Fruit fly (Drosophila melanogaster) whole organism, embryonic: ENCODE data around the gene CG10286.

Experiments used
- Awh ChIP-seq: fragments of 200-800 bp; sonication (Bioruptor generic); IDR thresholded peaks from 2 replicates; pipeline ENCODE4, ENCODE4 v1.3.6; 2022; ENCODE audit warnings: missing biosample characterization, missing genetic modification characterization
- Bgb ChIP-seq: fragments of 200-800 bp; sonication (Bioruptor generic); IDR thresholded peaks from 2 replicates; pipeline ENCODE4 v1.3.6; 2022; ENCODE audit warnings: missing biosample characterization, missing genetic modification characterization; ENCODE audit not compliant: partially characterized antibody
- Bteb2 ChIP-seq: fragments of 200-800 bp; sonication (Bioruptor generic); optimal IDR thresholded peaks from 2 replicates; lab custom pipeline; 2016; ENCODE audit warnings: missing biosample characterization, missing genetic modification characterization
- CG10147 ChIP-seq: fragments of 200-800 bp; sonication (Bioruptor generic); optimal IDR thresholded peaks from 2 replicates; lab custom pipeline; 2019; ENCODE audit warnings: missing biosample characterization, mild to moderate bottlenecking, missing genetic modification characterization, moderate library complexity
- CG10209 ChIP-seq: fragments of 200-800 bp; sonication (Bioruptor generic); optimal IDR thresholded peaks from 3 replicates; lab custom pipeline; 2017; ENCODE audit warnings: missing biosample characterization, mild to moderate bottlenecking, missing genetic modification characterization, missing genetic modification reagents
- CG10366 ChIP-seq: fragments of 200-800 bp; sonication (Bioruptor generic); IDR thresholded peaks from 2 replicates; pipeline ENCODE4 v1.3.6; 2022; ENCODE audit warnings: missing biosample characterization, missing genetic modification characterization
- CG10654 ChIP-seq: fragments of 200-800 bp; sonication (Bioruptor generic); optimal IDR thresholded peaks from 2 replicates; lab custom pipeline; 2016; ENCODE audit warnings: missing biosample characterization, missing genetic modification characterization
- CG12155 ChIP-seq: fragments of 200-800 bp; sonication (Bioruptor generic); optimal IDR thresholded peaks from 3 replicates; lab custom pipeline; 2016; ENCODE audit warnings: missing biosample characterization, missing genetic modification characterization
- CG1529 ChIP-seq: fragments of 200-800 bp; sonication (Bioruptor generic); optimal IDR thresholded peaks from 3 replicates; lab custom pipeline; 2018; ENCODE audit warnings: missing biosample characterization, missing genetic modification characterization
- CG17361 ChIP-seq: fragments of 200-800 bp; sonication (Bioruptor generic); IDR thresholded peaks from 3 replicates; pipeline ENCODE4 v1.3.6; 2022; ENCODE audit warnings: missing biosample characterization, missing genetic modification characterization
- CG17385 ChIP-seq: fragments of 200-800 bp; sonication (Bioruptor generic); optimal IDR thresholded peaks from 3 replicates; lab custom pipeline; 2018; ENCODE audit warnings: missing biosample characterization, mild to moderate bottlenecking, missing genetic modification characterization
- CG2129 ChIP-seq: fragments of 200-800 bp; sonication (Bioruptor generic); IDR thresholded peaks from 2 replicates; pipeline ENCODE4 v1.3.6; 2022; ENCODE audit warnings: missing biosample characterization, missing genetic modification characterization; ENCODE audit not compliant: partially characterized antibody
- CG2199 ChIP-seq: fragments of 200-800 bp; sonication (Bioruptor generic); IDR thresholded peaks from 3 replicates; pipeline ENCODE4 v1.3.6; 2022; ENCODE audit warnings: missing biosample characterization, missing genetic modification characterization
- CG3163 ChIP-seq: fragments of 200-800 bp; sonication (Bioruptor generic); optimal IDR thresholded peaks from 3 replicates; lab custom pipeline; 2016; ENCODE audit warnings: missing biosample characterization, missing genetic modification characterization
- CG3847 ChIP-seq: fragments of 200-800 bp; sonication (Bioruptor generic); IDR thresholded peaks from 2 replicates; pipeline ENCODE4 v1.3.6; 2022; ENCODE audit warnings: missing biosample characterization, missing genetic modification characterization
- CG4328 ChIP-seq: fragments of 200-800 bp; sonication (Bioruptor generic); optimal IDR thresholded peaks from 3 replicates; lab custom pipeline; 2017; ENCODE audit warnings: missing biosample characterization, missing genetic modification reagents, missing genetic modification characterization
- CG4360 ChIP-seq: fragments of 200-800 bp; sonication (Bioruptor generic); IDR thresholded peaks from 2 replicates; pipeline ENCODE4 v1.3.6; 2022; ENCODE audit warnings: missing biosample characterization, missing genetic modification characterization
- CG4617 ChIP-seq: fragments of 200-800 bp; sonication (Bioruptor generic); optimal IDR thresholded peaks from 3 replicates; lab custom pipeline; 2016; ENCODE audit warnings: missing biosample characterization, missing genetic modification characterization, borderline replicate concordance
- CG5180 ChIP-seq: fragments of 200-800 bp; sonication (Bioruptor generic); optimal IDR thresholded peaks from 3 replicates; lab custom pipeline; 2017; ENCODE audit warnings: missing biosample characterization, missing genetic modification characterization, mild to moderate bottlenecking, moderate library complexity, missing genetic modification reagents
- CG7963 ChIP-seq: fragments of 200-800 bp; sonication (Bioruptor generic); IDR thresholded peaks from 3 replicates; pipeline ENCODE4 v1.3.6; 2022; ENCODE audit warnings: missing biosample characterization, missing genetic modification characterization; ENCODE audit not compliant: partially characterized antibody
- CG8290 ChIP-seq, 3 experiments: fragments of 200-800 bp; sonication (Bioruptor generic); optimal IDR thresholded peaks; 2 replicates each; lab custom pipeline; 2016 to 2019; ENCODE audit warnings: missing biosample characterization in 3 of 3, missing genetic modification characterization in 3 of 3, mild to moderate bottlenecking in 2 of 3, moderate library complexity in 1 of 3
- CG9609 ChIP-seq: fragments of 200-800 bp; sonication (Bioruptor generic); optimal IDR thresholded peaks from 3 replicates; lab custom pipeline; 2016; ENCODE audit warnings: missing biosample characterization, missing genetic modification characterization
- CkIIα-i1 ChIP-seq: fragments of 200-800 bp; sonication (Bioruptor generic); IDR thresholded peaks from 2 replicates; pipeline ENCODE4 v1.3.6; 2022; ENCODE audit warnings: missing biosample characterization, missing genetic modification characterization
- E2f1 ChIP-seq: fragments of 200-800 bp; sonication (Bioruptor generic); IDR thresholded peaks from 2 replicates; pipeline ENCODE4 v1.3.6; 2022; ENCODE audit warnings: missing biosample characterization, missing genetic modification characterization
- Ets65A ChIP-seq: fragments of 200-800 bp; sonication (Bioruptor generic); peaks from one replicate; lab custom pipeline; 2016; ENCODE audit warnings: missing biosample characterization, missing genetic modification characterization
- Fer1 ChIP-seq: fragments of 200-800 bp; sonication (Bioruptor generic); optimal IDR thresholded peaks from 2 replicates; lab custom pipeline; 2017; ENCODE audit warnings: missing biosample characterization, mild to moderate bottlenecking, missing genetic modification characterization
- Hsf ChIP-seq: fragments of 200-800 bp; sonication (Bioruptor generic); optimal IDR thresholded peaks from 3 replicates; lab custom pipeline; 2016; ENCODE audit warnings: missing biosample characterization, missing genetic modification characterization
- NfI ChIP-seq: fragments of 200-800 bp; sonication (Bioruptor generic); optimal IDR thresholded peaks from 3 replicates; lab custom pipeline; 2018; ENCODE audit warnings: missing biosample characterization, mild to moderate bottlenecking, missing genetic modification characterization, moderate library complexity
- Sox102F ChIP-seq: fragments of 200-800 bp; sonication (Bioruptor generic); optimal IDR thresholded peaks from 2 replicates; lab custom pipeline; 2018; ENCODE audit warnings: missing biosample characterization, mild to moderate bottlenecking, missing genetic modification characterization, moderate library complexity
- Stat92E ChIP-seq, 3 experiments: fragments of >200 bp in 2 of 3; fragments of 200-800 bp in 1 of 3; sonication (Bioruptor generic) in 1 of 3; optimal IDR thresholded peaks; 2 replicates each; lab custom pipeline; 2017 to 2019; ENCODE audit warnings: missing biosample characterization in 3 of 3, missing genetic modification characterization in 3 of 3, mild to moderate bottlenecking in 1 of 3, moderate library complexity in 1 of 3
- Vsx1 ChIP-seq: fragments of 200-800 bp; sonication (Bioruptor generic); optimal IDR thresholded peaks from 2 replicates; lab custom pipeline; 2017; ENCODE audit warnings: missing biosample characterization, mild to moderate bottlenecking, missing genetic modification characterization, missing genetic modification reagents
- ab ChIP-seq: fragments of 200-800 bp; sonication (Bioruptor generic); optimal IDR thresholded peaks from 2 replicates; lab custom pipeline; 2016; ENCODE audit warnings: missing biosample characterization, missing genetic modification characterization
- ac ChIP-seq: fragments of 200-800 bp; sonication (Bioruptor generic); optimal IDR thresholded peaks from 3 replicates; lab custom pipeline; 2017; ENCODE audit warnings: missing biosample characterization, mild to moderate bottlenecking, missing genetic modification characterization
- caup ChIP-seq: fragments of 200-800 bp; sonication (Bioruptor generic); optimal IDR thresholded peaks from 3 replicates; lab custom pipeline; 2017; ENCODE audit warnings: missing biosample characterization, mild to moderate bottlenecking, missing genetic modification characterization, moderate library complexity; ENCODE audit not compliant: severe bottlenecking
- exex ChIP-seq: fragments of 200-800 bp; sonication (Bioruptor generic); optimal IDR thresholded peaks from 4 replicates; lab custom pipeline; 2018; ENCODE audit warnings: missing biosample characterization, mild to moderate bottlenecking, missing genetic modification characterization, moderate library complexity
- fd3F ChIP-seq: fragments of 200-800 bp; sonication (Bioruptor generic); optimal IDR thresholded peaks from 2 replicates; lab custom pipeline; 2018; ENCODE audit warnings: missing biosample characterization, mild to moderate bottlenecking, missing genetic modification characterization, moderate library complexity
- fd64A ChIP-seq: fragments of 200-800 bp; sonication (Bioruptor generic); optimal IDR thresholded peaks from 3 replicates; lab custom pipeline; 2018; ENCODE audit warnings: missing biosample characterization, mild to moderate bottlenecking, missing genetic modification characterization
- insv ChIP-seq, 2 experiments: fragments of 200-800 bp; sonication (Bioruptor generic); optimal IDR thresholded peaks; 3 replicates each; lab custom pipeline; 2016 to 2018; ENCODE audit warnings: missing biosample characterization in 2 of 2, missing genetic modification characterization in 2 of 2
- jing ChIP-seq: fragments of 200-800 bp; sonication (Bioruptor generic); optimal IDR thresholded peaks from 2 replicates; lab custom pipeline; 2018; ENCODE audit warnings: missing biosample characterization, mild to moderate bottlenecking, missing genetic modification characterization
- kay ChIP-seq: fragments of 200-800 bp; sonication (Bioruptor generic); optimal IDR thresholded peaks from 2 replicates; lab custom pipeline; 2016; ENCODE audit warnings: missing biosample characterization, missing genetic modification characterization
- mam ChIP-seq: fragments of 200-800 bp; sonication (Bioruptor generic); optimal IDR thresholded peaks from 3 replicates; lab custom pipeline; 2016; ENCODE audit warnings: missing biosample characterization, missing genetic modification characterization
- psq ChIP-seq: fragments of 200-800 bp; sonication (Bioruptor generic); optimal IDR thresholded peaks from 2 replicates; lab custom pipeline; 2017; ENCODE audit warnings: missing biosample characterization, missing genetic modification characterization
- schlank ChIP-seq: fragments of 200-800 bp; sonication (Bioruptor generic); optimal IDR thresholded peaks from 2 replicates; lab custom pipeline; 2018; ENCODE audit warnings: missing biosample characterization, mild to moderate bottlenecking, missing genetic modification characterization
- sens ChIP-seq: fragments of 200-800 bp; sonication (Bioruptor generic); peaks from one replicate; lab custom pipeline; 2016; ENCODE audit warnings: missing biosample characterization, missing genetic modification characterization
- slbo ChIP-seq: fragments of 200-800 bp; sonication (Bioruptor generic); IDR thresholded peaks from 2 replicates; pipeline ENCODE4 v1.3.6; 2022; ENCODE audit warnings: missing biosample characterization, missing genetic modification characterization
- sr ChIP-seq: fragments of 200-800 bp; sonication (Bioruptor generic); IDR thresholded peaks from 3 replicates; pipeline ENCODE4 v1.3.6; 2022; ENCODE audit warnings: missing biosample characterization, missing genetic modification characterization
- tna ChIP-seq: fragments of 200-800 bp; sonication (Bioruptor generic); IDR thresholded peaks from 2 replicates; pipeline ENCODE4 v1.3.6; 2022; ENCODE audit warnings: missing biosample characterization, missing genetic modification characterization; ENCODE audit not compliant: partially characterized antibody
- yki ChIP-seq: fragments of >200 bp; optimal IDR thresholded peaks from 3 replicates; lab custom pipeline; 2018
- zfh1 ChIP-seq: fragments of 200-800 bp; sonication (Bioruptor generic); IDR thresholded peaks from 3 replicates; pipeline ENCODE4 v1.3.6; 2022; ENCODE audit warnings: missing biosample characterization, missing genetic modification characterization

CG10286 gene

DNA sequence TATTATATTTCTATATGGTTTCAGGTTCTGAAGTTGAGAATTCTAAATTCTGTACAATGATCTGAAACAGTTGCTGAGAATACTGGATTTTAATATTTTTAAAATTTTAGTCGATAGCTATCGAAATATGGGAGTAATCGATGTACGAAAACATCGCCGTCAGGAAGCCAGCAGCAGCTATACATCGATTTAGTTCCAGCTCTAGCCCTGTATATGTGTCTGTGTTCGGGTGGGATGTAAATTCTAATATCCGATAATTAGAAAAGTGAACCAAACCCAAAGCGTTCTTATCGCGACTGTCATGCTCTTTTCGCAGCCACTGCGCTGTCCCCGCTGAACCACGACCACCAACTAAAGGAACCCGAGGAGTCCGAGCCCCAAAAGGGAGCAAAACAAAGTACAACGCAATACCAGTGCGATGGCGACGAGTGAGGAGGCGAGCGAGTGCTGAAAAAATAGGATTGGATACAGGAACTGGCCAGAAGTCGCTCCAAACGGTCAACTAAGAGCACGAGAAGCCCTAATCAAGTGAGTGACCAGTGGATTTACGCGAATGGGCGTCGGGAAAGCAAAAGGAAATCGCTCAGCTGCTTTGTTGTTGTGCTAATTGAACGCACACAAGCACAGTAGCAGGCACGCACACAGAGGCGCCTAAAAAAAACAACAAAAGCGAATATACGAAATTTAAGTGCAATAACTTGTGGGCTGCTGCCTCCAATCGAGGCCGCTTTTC is 14.1 kb downstream of the CG10286 start, which contains the start of gene gzl (continued):
- TF ChIP-seq insv (GFP tag; optimal IDR thresholded peaks at IDR 0.05; lab: Kevin White, UChicago) (no peak), CG2199 (GFP tag; lab: Robert Waterston, UW) (no peak), CG8290 (GFP tag; optimal IDR thresholded peaks at IDR 0.05; lab: Kevin White, UChicago) (no peak), CG8290 (tag; optimal IDR thresholded peaks at IDR 0.05; lab: Kevin White, UChicago) (no peak), yki (lab: Kevin White, UChicago) (no peak), Ets65A (no peak), CG4360 (GFP tag; lab: Robert Waterston, UW) (peak; percentile 42; the same call in 1 of the 2 replicates), schlank (tag; lab: Kevin White, UChicago) (no peak), Vsx1 (GFP tag; lab: Kevin White, UChicago) (no peak), CG5180 (GFP tag; lab: Kevin White, UChicago) (no peak), CG9609 (GFP tag; lab: Kevin White, UChicago) (no peak), CG10366 (GFP tag; lab: Robert Waterston, UW) (no peak), E2f1 (no peak), exex (tag; lab: Kevin White, UChicago) (peak; percentile 43), Sox102F (no peak), CG3163 (GFP tag; lab: Kevin White, UChicago) (no peak), zfh1 (no peak), CG4328 (GFP tag; lab: Kevin White, UChicago) (no peak), fd3F (GFP tag; lab: Kevin White, UChicago) (no peak), Awh (GFP tag; lab: Robert Waterston, UW) (no peak), Bgb (peak; percentile 98), CG4617 (peak; percentile 69), fd64A (GFP tag; lab: Kevin White, UChicago) (no peak), CG10209 (no peak), CG10147 (GFP tag; lab: Kevin White, UChicago) (no peak), CG10654 (GFP tag; lab: Kevin White, UChicago) (no peak), mam (no peak), ac (no peak), sr (GFP tag; lab: Robert Waterston, UW) (no peak), jing (no peak), CG2129 (GFP tag; lab: Robert Waterston, UW) (peak; percentile 85), CG7963 (peak; percentile 96), sens (peak; percentile 31), Hsf (GFP tag; lab: Kevin White, UChicago) (no peak), tna (peak; percentile 97), slbo (GFP tag; lab: Robert Waterston, UW) (peak; percentile 13; the same call in 1 of the 2 replicates), psq (GFP tag; lab: Kevin White, UChicago) (no peak), CG17385 (no peak), NfI (GFP tag; lab: Kevin White, UChicago) (no peak), Bteb2 (no peak), CG1529 (GFP tag; lab: Kevin White, UChicago) (no peak), CG12155 (GFP tag; lab: Kevin White, UChicago) (peak; percentile 55), Fer1 (GFP tag; lab: Kevin White, UChicago) (no peak), ab (GFP tag; lab: Kevin White, UChicago) (no peak), kay (no peak), caup (GFP tag; lab: Kevin White, UChicago) (no peak), Stat92E (GFP tag; optimal IDR thresholded peaks at IDR 0.05; lab: Kevin White, UChicago) (no peak), CG17361 (GFP tag; lab: Robert Waterston, UW) (no peak), CG3847 (GFP tag; lab: Robert Waterston, UW) (no peak), CkIIα-i1 (GFP tag; lab: Robert Waterston, UW) (no peak)
